Fruit fly (Drosophila melanogaster): Measurements from ENCODE around the gene CG31909.

CG31909 gene

dm6 chr2L:7252882-7253281 is 4.4 kb upstream of the CG31909 start, which contains the start of gene CG13786:
Gene CG13786 (minus strand): TSS chr2L:7252982.
- TF ChIP-seq Snoo (tag; optimal IDR thresholded peaks at IDR 0.05): no peak
- no peak for TF ChIP-seq CG8301 (tag; optimal IDR thresholded peaks at IDR 0.05)
- no peak for TF ChIP-seq rn (GFP tag; IDR thresholded peaks at IDR 0.05)

- TF ChIP-seq CG34367 (tag; optimal IDR thresholded peaks at IDR 0.05) (no peak), CG32121 (GFP tag; IDR thresholded peaks at IDR 0.05) (no peak), CG17806 (tag; optimal IDR thresholded peaks at IDR 0.05) (no peak), gl (tag; optimal IDR thresholded peaks at IDR 0.05) (no peak), CG15710 (tag; optimal IDR thresholded peaks at IDR 0.05) (no peak), EcR (GFP tag; optimal IDR thresholded peaks at IDR 0.05) (no peak), Pif1A (GFP tag; optimal IDR thresholded peaks at IDR 0.05) (no peak), CG4496 (GFP tag; IDR thresholded peaks at IDR 0.05) (no peak), fd96Ca (GFP tag; IDR thresholded peaks at IDR 0.05) (no peak), CG8159 (tag; optimal IDR thresholded peaks at IDR 0.05) (no peak), CG14655 (GFP tag; optimal IDR thresholded peaks at IDR 0.05) (no peak), Pif1B (GFP tag; optimal IDR thresholded peaks at IDR 0.05) (no peak), D1 (tag; optimal IDR thresholded peaks at IDR 0.05) (no peak), CG8301 (tag; optimal IDR thresholded peaks at IDR 0.05) (no peak), CG12605 (GFP tag; IDR thresholded peaks at IDR 0.05) (no peak)
Observed at dm6 chr2L:7254712-7255183, 2.6 kb upstream of the CG31909 start.

- TF ChIP-seq gl (tag; optimal IDR thresholded peaks at IDR 0.05) (no peak), CG4496 (GFP tag; IDR thresholded peaks at IDR 0.05) (no peak), CG10348 (GFP tag; IDR thresholded peaks at IDR 0.05) (no peak), CG32121 (GFP tag; IDR thresholded peaks at IDR 0.05) (no peak), CG9948 (tag; optimal IDR thresholded peaks at IDR 0.05) (no peak), CG13204 (GFP tag; optimal IDR thresholded peaks at IDR 0.05) (no peak), Pif1B (GFP tag; optimal IDR thresholded peaks at IDR 0.05) (no peak), CG12605 (GFP tag; IDR thresholded peaks at IDR 0.05) (no peak), D1 (tag; optimal IDR thresholded peaks at IDR 0.05) (no peak), CG34367 (tag; optimal IDR thresholded peaks at IDR 0.05) (no peak), rn (GFP tag; IDR thresholded peaks at IDR 0.05) (no peak), CG15710 (tag; optimal IDR thresholded peaks at IDR 0.05) (no peak), CG8159 (tag; optimal IDR thresholded peaks at IDR 0.05) (no peak), CG14655 (GFP tag; optimal IDR thresholded peaks at IDR 0.05) (no peak), CG17806 (tag; optimal IDR thresholded peaks at IDR 0.05) (no peak)
Observed at dm6 chr2L:7256144-7256543, 1.2 kb upstream of the CG31909 start.

dm6 chr2L:7258105-7258504 is 793 bp downstream of the CG31909 start:
- peak; percentile 20 for TF ChIP-seq Snoo (tag; optimal IDR thresholded peaks at IDR 0.05)
- no peak for TF ChIP-seq CG4496 (GFP tag; IDR thresholded peaks at IDR 0.05)
- TF ChIP-seq CG17806 (tag; optimal IDR thresholded peaks at IDR 0.05): no peak
- TF ChIP-seq CG32121 (GFP tag; IDR thresholded peaks at IDR 0.05): no peak
- no peak for TF ChIP-seq CG14655 (GFP tag; optimal IDR thresholded peaks at IDR 0.05)
- no peak for TF ChIP-seq CG13204 (GFP tag; optimal IDR thresholded peaks at IDR 0.05)
- no peak for TF ChIP-seq CG9948 (tag; optimal IDR thresholded peaks at IDR 0.05)
- no peak for TF ChIP-seq CG10348 (GFP tag; IDR thresholded peaks at IDR 0.05)
- no peak for TF ChIP-seq CG15710 (tag; optimal IDR thresholded peaks at IDR 0.05)
- TF ChIP-seq CG8159 (tag; optimal IDR thresholded peaks at IDR 0.05): no peak
- TF ChIP-seq D1 (tag; optimal IDR thresholded peaks at IDR 0.05): peak; percentile 59
- no peak for TF ChIP-seq gl (tag; optimal IDR thresholded peaks at IDR 0.05)
- no peak for TF ChIP-seq CG8301 (tag; optimal IDR thresholded peaks at IDR 0.05)
- no peak for TF ChIP-seq Pif1A (GFP tag; optimal IDR thresholded peaks at IDR 0.05)
- TF ChIP-seq fd96Ca (GFP tag; IDR thresholded peaks at IDR 0.05): no peak
- no peak for TF ChIP-seq CG12605 (GFP tag; IDR thresholded peaks at IDR 0.05)
- TF ChIP-seq Pif1B (GFP tag; optimal IDR thresholded peaks at IDR 0.05): no peak

dm6 chr2L:7259500-7259899 is 2.2 kb downstream of the CG31909 start:
- TF ChIP-seq CG10348 (GFP tag; IDR thresholded peaks at IDR 0.05): no peak
- TF ChIP-seq CG14655 (GFP tag; optimal IDR thresholded peaks at IDR 0.05): no peak
- TF ChIP-seq Pif1B (GFP tag; optimal IDR thresholded peaks at IDR 0.05): no peak
- TF ChIP-seq CG15710 (tag; optimal IDR thresholded peaks at IDR 0.05): no peak
- no peak for TF ChIP-seq CG32121 (GFP tag; IDR thresholded peaks at IDR 0.05)

dm6 chr2L:7260251-7260650 is 2.9 kb downstream of the CG31909 start:
- TF ChIP-seq Pif1A (GFP tag; optimal IDR thresholded peaks at IDR 0.05): no peak
- no peak for TF ChIP-seq Pif1B (GFP tag; optimal IDR thresholded peaks at IDR 0.05)
- no peak for TF ChIP-seq CG12605 (GFP tag; IDR thresholded peaks at IDR 0.05)
- 0 out of 2 replicates have a peak, but pooled peaks have one; percentile 6 for TF ChIP-seq Ets98B (GFP tag; IDR thresholded peaks at IDR 0.05)

dm6 chr2L:7261989-7262388 is 4.7 kb downstream of the CG31909 start:
- peak; percentile 27 for TF ChIP-seq Pif1A (GFP tag; optimal IDR thresholded peaks at IDR 0.05)
- TF ChIP-seq CG10348 (GFP tag; IDR thresholded peaks at IDR 0.05): no peak
- no peak for TF ChIP-seq CG17806 (tag; optimal IDR thresholded peaks at IDR 0.05)
- peak; percentile 8 for TF ChIP-seq Snoo (tag; optimal IDR thresholded peaks at IDR 0.05)
- TF ChIP-seq Ets98B (GFP tag; IDR thresholded peaks at IDR 0.05): no peak
- TF ChIP-seq CG15710 (tag; optimal IDR thresholded peaks at IDR 0.05): peak; percentile 6
- no peak for TF ChIP-seq gl (tag; optimal IDR thresholded peaks at IDR 0.05)
